Worm (Caenorhabditis elegans) whole organism, L4 larva: ENCODE measurements around the gene hbl-1.

ENCODE experiments used
- F37D6.2 ChIP-seq: sonication (generic microtip); optimal IDR thresholded peaks from 2 replicates; lab custom pipeline; 2016; ENCODE audit warnings: mild to moderate bottlenecking, missing genetic modification characterization, missing compliant biosample characterization
- F44E2.7 ChIP-seq: fragments of 200-800 bp; sonication (Bioruptor generic); IDR thresholded peaks from 2 replicates; pipeline ENCODE4 v2.1.2; 2022; ENCODE audit warnings: missing genetic modification characterization, missing compliant biosample characterization
- F49E8.2 ChIP-seq: sonication (generic microtip); optimal IDR thresholded peaks from 2 replicates; lab custom pipeline; 2016; ENCODE audit warnings: missing compliant biosample characterization, mild to moderate bottlenecking, missing genetic modification characterization, borderline replicate concordance
- Y105C5A.15 ChIP-seq: fragments of 200-800 bp; sonication (Bioruptor generic); IDR thresholded peaks from 2 replicates; pipeline ENCODE4 v1.3.6; 2022; ENCODE audit warnings: missing genetic modification characterization, missing compliant biosample characterization
- ZK337.2 ChIP-seq: fragments of 200-800 bp; sonication (Bioruptor generic); IDR thresholded peaks from 2 replicates; pipeline ENCODE4 v1.3.6; 2022; ENCODE audit warnings: missing genetic modification reagents, missing genetic modification characterization, missing compliant biosample characterization
- ZK546.5 ChIP-seq, 2 experiments: sonication (generic microtip); optimal IDR thresholded peaks; 2 replicates each; lab custom pipeline; 2017; ENCODE audit warnings: missing biosample characterization in 2 of 2, missing genetic modification characterization in 2 of 2
- attf-4 ChIP-seq: sonication (generic microtip); optimal IDR thresholded peaks from 3 replicates; lab custom pipeline; 2017; ENCODE audit warnings: missing biosample characterization, missing genetic modification characterization
- ceh-28 ChIP-seq: fragments of 150-350 bp; optimal IDR thresholded peaks from 2 replicates; lab custom pipeline; 2014; ENCODE audit warnings: missing biosample characterization, missing genetic modification reagents, missing genetic modification characterization
- ceh-32 ChIP-seq: sonication (generic microtip); optimal IDR thresholded peaks from 2 replicates; lab custom pipeline; 2016; ENCODE audit warnings: mild to moderate bottlenecking, missing genetic modification characterization, missing compliant biosample characterization; ENCODE audit not compliant: poor library complexity
- ceh-62 ChIP-seq: sonication (generic microtip); optimal IDR thresholded peaks from 2 replicates; lab custom pipeline; 2017; ENCODE audit warnings: missing biosample characterization, missing genetic modification characterization
- ceh-82 ChIP-seq: sonication (generic microtip); optimal IDR thresholded peaks from 2 replicates; lab custom pipeline; 2017; ENCODE audit warnings: missing biosample characterization, missing genetic modification characterization
- daf-16 ChIP-seq, 3 experiments: sonication (generic microtip); optimal IDR thresholded peaks; 2 replicates each; lab custom pipeline; 2016 to 2017; ENCODE audit warnings: missing genetic modification characterization in 3 of 3, missing genetic modification reagents in 3 of 3, mild to moderate bottlenecking in 2 of 3, missing compliant biosample characterization in 2 of 3, missing biosample characterization in 1 of 3, moderate library complexity in 1 of 3
- dmd-6 ChIP-seq: fragments of 200-800 bp; sonication (Bioruptor generic); IDR thresholded peaks from 2 replicates; pipeline ENCODE4 v1.3.6; 2022; ENCODE audit warnings: missing genetic modification reagents, missing genetic modification characterization, missing compliant biosample characterization
- dpl-1 ChIP-seq: fragments of 150-350 bp; optimal IDR thresholded peaks from 2 replicates; lab custom pipeline; 2014; ENCODE audit warnings: missing biosample characterization, missing genetic modification reagents, missing genetic modification characterization
- duxl-1 ChIP-seq: sonication (generic microtip); optimal IDR thresholded peaks from 2 replicates; lab custom pipeline; 2016; ENCODE audit warnings: mild to moderate bottlenecking, missing genetic modification characterization, moderate library complexity, missing compliant biosample characterization; ENCODE audit not compliant: poor library complexity
- dve-1 ChIP-seq: sonication (generic microtip); optimal IDR thresholded peaks from 2 replicates; lab custom pipeline; 2017; ENCODE audit warnings: antibody characterized with exemption, mild to moderate bottlenecking, missing genetic modification characterization, missing compliant biosample characterization; ENCODE audit not compliant: insufficient read depth
- egl-27 ChIP-seq: sonication (generic microtip); optimal IDR thresholded peaks from 3 replicates; lab custom pipeline; 2017; ENCODE audit warnings: missing biosample characterization, missing genetic modification reagents, missing genetic modification characterization
- fkh-10 ChIP-seq: fragments of 150-350 bp; optimal IDR thresholded peaks from 2 replicates; lab custom pipeline; 2014; ENCODE audit warnings: missing biosample characterization, missing genetic modification reagents, missing genetic modification characterization
- jun-1 ChIP-seq: fragments of 150-350 bp; optimal IDR thresholded peaks from 2 replicates; lab custom pipeline; 2014; ENCODE audit warnings: missing biosample characterization, missing genetic modification reagents, missing genetic modification characterization
- lin-13 ChIP-seq: fragments of 150-350 bp; optimal IDR thresholded peaks from 2 replicates; lab custom pipeline; 2014; ENCODE audit warnings: missing biosample characterization, missing genetic modification reagents, missing genetic modification characterization
- lin-29 ChIP-seq: fragments of 200-800 bp; sonication (Bioruptor generic); IDR thresholded peaks from 2 replicates; pipeline ENCODE4 v1.3.6; 2022; ENCODE audit warnings: missing genetic modification reagents, missing genetic modification characterization, missing compliant biosample characterization
- lir-3 ChIP-seq: sonication (generic microtip); optimal IDR thresholded peaks from 2 replicates; lab custom pipeline; 2016; ENCODE audit warnings: mild to moderate bottlenecking, missing genetic modification characterization, missing compliant biosample characterization
- madf-9 ChIP-seq: fragments of 200-800 bp; sonication (Bioruptor generic); conservative IDR thresholded peaks from 2 replicates; pipeline ENCODE4 v1.3.6; 2022; ENCODE audit warnings: missing genetic modification reagents, missing genetic modification characterization, missing compliant biosample characterization
- mdl-1 ChIP-seq, 2 experiments: fragments of 150-350 bp in 1 of 2; sonication (generic microtip) in 1 of 2; optimal IDR thresholded peaks; 2 replicates each; lab custom pipeline; 2014 to 2017; ENCODE audit warnings: missing biosample characterization in 2 of 2, missing genetic modification characterization in 2 of 2
- mdt-29 ChIP-seq: fragments of 200-800 bp; sonication (Bioruptor generic); IDR thresholded peaks from 2 replicates; pipeline ENCODE4 v1.3.6; 2022; ENCODE audit warnings: missing genetic modification reagents, missing genetic modification characterization, missing compliant biosample characterization
- mxl-3 ChIP-seq: fragments of 200-800 bp; sonication (Bioruptor generic); optimal IDR thresholded peaks from 2 replicates; lab custom pipeline; 2018; ENCODE audit warnings: mild to moderate bottlenecking, missing genetic modification characterization, missing compliant biosample characterization
- nhr-10 ChIP-seq: fragments of 150-350 bp; optimal IDR thresholded peaks from 2 replicates; lab custom pipeline; 2014; ENCODE audit warnings: missing biosample characterization, missing genetic modification characterization
- nhr-111 ChIP-seq: fragments of 200-800 bp; sonication (Bioruptor generic); optimal IDR thresholded peaks from 2 replicates; lab custom pipeline; 2018; ENCODE audit warnings: mild to moderate bottlenecking, missing genetic modification characterization, missing compliant biosample characterization
- nhr-25 ChIP-seq: sonication (generic microtip); optimal IDR thresholded peaks from 2 replicates; lab custom pipeline; 2017; ENCODE audit warnings: missing genetic modification characterization, mild to moderate bottlenecking, missing compliant biosample characterization, antibody characterized with exemption, moderate library complexity, borderline replicate concordance; ENCODE audit not compliant: insufficient read depth
- nhr-42 ChIP-seq: fragments of 200-800 bp; sonication (Bioruptor generic); IDR thresholded peaks from 2 replicates; pipeline ENCODE4 v1.3.6; 2022; ENCODE audit warnings: missing genetic modification characterization, missing compliant biosample characterization
- nhr-6 ChIP-seq: fragments of 150-350 bp; optimal IDR thresholded peaks from 2 replicates; lab custom pipeline; 2014; ENCODE audit warnings: missing biosample characterization, missing genetic modification characterization
- pha-4 ChIP-seq, 2 experiments: fragments of 150-350 bp in 1 of 2; fragments of 200-800 bp in 1 of 2; sonication (Bioruptor generic) in 1 of 2; IDR thresholded peaks in 1 of 2; optimal IDR thresholded peaks in 1 of 2; 2 replicates each; pipeline versions ENCODE4 v1.3.6 to Lab custom; 2014 to 2022; ENCODE audit warnings: missing genetic modification characterization in 2 of 2, missing genetic modification reagents in 2 of 2, missing biosample characterization in 1 of 2, missing compliant biosample characterization in 1 of 2
- saeg-2 ChIP-seq: fragments of 200-800 bp; sonication (Bioruptor generic); IDR thresholded peaks from 2 replicates; pipeline ENCODE4 v1.3.6; 2022; ENCODE audit warnings: missing genetic modification reagents, missing genetic modification characterization, missing compliant biosample characterization
- snpc-1.2 ChIP-seq: fragments of 200-800 bp; sonication (Bioruptor generic); IDR thresholded peaks from 2 replicates; pipeline ENCODE4 v1.3.6; 2022; ENCODE audit warnings: missing genetic modification reagents, missing genetic modification characterization, missing compliant biosample characterization
- tag-97 ChIP-seq: fragments of 200-800 bp; sonication (Bioruptor generic); IDR thresholded peaks from 2 replicates; pipeline ENCODE4 v1.3.6; 2022; ENCODE audit warnings: missing genetic modification characterization, missing compliant biosample characterization
- unc-62 ChIP-seq, 3 experiments: fragments of 150-350 bp in 1 of 3; sonication (generic microtip); optimal IDR thresholded peaks in 2 of 3; peaks in 1 of 3; 1 replicate in 1 of 3; 2 replicates in 2 of 3; lab custom pipeline; 2014 to 2017; ENCODE audit warnings: missing biosample characterization in 3 of 3, missing genetic modification characterization in 3 of 3, missing genetic modification reagents in 3 of 3, missing genotype in 1 of 3
- zag-1 ChIP-seq: fragments of 150-350 bp; optimal IDR thresholded peaks from 2 replicates; lab custom pipeline; 2014; ENCODE audit warnings: missing biosample characterization, missing genetic modification characterization
- ztf-11 ChIP-seq: fragments of 150-350 bp; optimal IDR thresholded peaks from 2 replicates; lab custom pipeline; 2014; ENCODE audit warnings: missing biosample characterization, missing genetic modification characterization
- ztf-7 ChIP-seq: fragments of 150-350 bp; optimal IDR thresholded peaks from 2 replicates; lab custom pipeline; 2014; ENCODE audit warnings: missing biosample characterization, missing genetic modification characterization

hbl-1 gene

DNA sequence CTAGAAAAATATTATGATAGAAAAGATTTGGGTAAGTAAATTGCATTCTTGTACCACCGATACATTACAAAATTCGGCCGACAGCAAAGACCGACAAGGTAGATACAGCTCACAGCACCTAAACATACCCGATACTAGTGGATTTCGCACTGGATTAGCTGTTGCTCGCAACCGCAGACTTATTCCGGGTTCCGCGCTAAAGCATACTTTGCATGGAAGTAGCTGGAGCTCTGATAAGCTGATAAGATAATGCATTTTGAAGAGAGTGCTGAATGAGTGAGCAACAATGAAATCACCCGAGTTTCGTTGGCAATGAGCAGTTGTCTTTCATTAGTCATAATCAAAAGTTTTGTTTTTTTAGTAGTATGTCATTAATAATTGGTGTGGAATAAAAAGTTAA is 28.5 kb downstream of the hbl-1 start:
- TF ChIP-seq lin-29 (GFP tag; lab: Robert Waterston, UW) (no peak), nhr-42 (GFP tag; lab: Robert Waterston, UW) (no peak), ceh-28 (tag; lab: Kevin White, UChicago) (no peak), saeg-2 (GFP tag; lab: Robert Waterston, UW) (no peak), ztf-11 (tag; lab: Kevin White, UChicago) (no peak), dpl-1 (no peak), tag-97 (no peak), lin-13 (no peak), dve-1 (tag; lab: Kevin White, UChicago) (no peak), lir-3 (tag; lab: Kevin White, UChicago) (no peak), ZK546.5 (tag; optimal IDR thresholded peaks at IDR 0.05; lab: Kevin White, UChicago) (no peak), nhr-25 (no peak), F44E2.7 (GFP tag; lab: Robert Waterston, UW) (no peak), ceh-82 (no peak), mdt-29 (GFP tag; lab: Robert Waterston, UW) (no peak), jun-1 (tag; lab: Kevin White, UChicago) (no peak), nhr-10 (tag; lab: Kevin White, UChicago) (no peak), Y105C5A.15 (no peak), attf-4 (tag; lab: Kevin White, UChicago) (no peak), F49E8.2 (tag; lab: Kevin White, UChicago) (no peak)

DNA sequence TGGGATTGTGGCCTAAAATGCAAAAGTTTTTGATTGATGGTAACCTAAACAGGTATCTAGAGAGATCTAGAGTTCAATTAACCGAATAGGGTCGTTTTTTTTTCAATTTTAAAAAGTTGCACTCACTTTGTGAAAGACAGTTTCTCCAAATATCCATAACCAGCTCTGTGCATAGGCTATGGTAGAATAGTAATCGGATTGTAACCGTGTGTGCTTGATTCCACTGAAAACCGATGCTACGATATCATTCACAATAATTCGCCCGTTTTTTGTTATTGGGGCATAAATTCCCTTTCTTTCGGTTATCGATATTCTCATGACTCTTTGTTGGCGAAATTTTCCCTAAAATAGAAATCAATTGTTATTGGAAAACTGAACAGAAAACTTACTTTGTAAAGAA is 30.2 kb downstream of the hbl-1 start:
- peak; percentile 53 for TF ChIP-seq duxl-1
- peak in 1 of 2 experiments; percentile 94 for TF ChIP-seq unc-62 (GFP tag; optimal IDR thresholded peaks at IDR 0.05 in 1 of 2; lab: Kevin White, UChicago)
- TF ChIP-seq unc-62 (tag; optimal IDR thresholded peaks at IDR 0.05; lab: Kevin White, UChicago) = no peak
- TF ChIP-seq nhr-111 = no peak

DNA sequence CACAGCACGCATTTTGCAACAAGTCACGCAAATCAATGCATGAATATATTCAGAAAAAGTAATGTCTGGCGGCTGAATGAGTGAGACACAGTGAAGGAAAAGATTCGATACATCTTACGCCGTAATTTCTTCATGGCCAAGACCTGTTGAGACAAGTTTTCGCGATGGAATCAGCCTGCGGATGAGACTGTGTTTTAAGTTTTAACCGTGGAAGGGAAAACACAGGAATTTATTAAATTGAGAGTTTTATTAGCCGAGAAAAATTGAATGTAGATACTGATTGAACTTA is 32.2 kb downstream of the hbl-1 start, which contains the start of gene hog-1:
Gene hog-1 (minus strand): TSS at position 101 of the 289 bp plus-strand sequence.
- TF ChIP-seq ceh-62 (tag; lab: Kevin White, UChicago) (no peak), zag-1 (tag; lab: Kevin White, UChicago) (no peak), madf-9 (no peak), ztf-7 (tag; lab: Kevin White, UChicago) (no peak), fkh-10 (GFP tag; lab: Kevin White, UChicago) (no peak), ceh-82 (no peak), daf-16 (GFP tag; optimal IDR thresholded peaks at IDR 0.05; lab: Kevin White, UChicago) (no peak), daf-16 (tag; optimal IDR thresholded peaks at IDR 0.05; lab: Kevin White, UChicago) (no peak), egl-27 (no peak), lir-3 (tag; lab: Kevin White, UChicago) (no peak), ZK337.2 (no peak), mdl-1 (tag; optimal IDR thresholded peaks at IDR 0.05; lab: Kevin White, UChicago) (no peak)
- TF ChIP-seq, all 104 proteins: peak for 0

DNA sequence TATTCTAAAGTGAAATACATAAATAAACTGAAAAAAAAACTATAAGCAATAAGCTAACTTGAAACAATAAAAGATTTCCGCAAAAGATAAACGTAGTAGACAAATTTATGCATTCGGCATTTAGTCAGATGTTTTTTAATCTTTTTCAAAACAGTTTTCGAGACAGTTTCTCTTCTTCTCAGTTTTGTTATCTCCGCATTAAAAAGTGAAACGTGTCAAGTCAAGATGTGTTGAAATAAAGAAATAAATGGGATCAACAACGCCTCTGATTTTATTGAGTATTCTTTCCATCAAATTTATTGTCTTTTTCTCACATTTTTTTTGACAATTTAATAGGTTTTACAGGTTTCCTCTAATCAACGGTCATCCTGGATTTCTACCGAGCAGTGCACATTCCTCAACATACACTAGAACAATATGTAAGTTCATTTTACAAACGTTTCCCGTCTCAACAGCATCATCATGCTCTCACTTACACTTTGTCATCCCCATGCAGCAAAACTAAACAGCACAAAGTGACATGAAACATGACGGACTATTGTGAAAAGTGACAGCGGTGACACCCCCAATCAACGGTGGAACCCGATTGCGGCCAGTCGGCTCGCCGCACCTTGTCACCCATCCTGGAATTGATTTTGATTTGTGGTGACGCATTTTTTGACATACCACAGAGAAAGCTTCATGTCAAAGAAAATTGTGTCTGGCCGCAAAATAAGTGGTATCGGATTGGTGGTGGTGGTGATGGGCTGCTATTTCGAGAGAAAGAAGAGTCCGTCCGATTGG is 32.7 kb downstream of the hbl-1 start:
- TF ChIP-seq ceh-32 (tag; lab: Kevin White, UChicago) (no peak), mxl-3 (GFP tag; lab: Kevin White, UChicago) (peak; percentile 4), unc-62 (GFP tag; optimal IDR thresholded peaks at IDR 0.05 in 1 of 2; lab: Kevin White, UChicago) (peak in 1 of 2 experiments; percentile 57), unc-62 (tag; optimal IDR thresholded peaks at IDR 0.05; lab: Kevin White, UChicago) (no peak), pha-4 (GFP tag; IDR thresholded peaks at IDR 0.05; lab: Robert Waterston, UW) (no peak), pha-4 (tag; optimal IDR thresholded peaks at IDR 0.05; lab: Kevin White, UChicago) (no peak), snpc-1.2 (GFP tag; lab: Robert Waterston, UW) (no peak), nhr-6 (no peak), dmd-6 (GFP tag; lab: Robert Waterston, UW) (no peak), F37D6.2 (tag; lab: Kevin White, UChicago) (no peak)
